Worm (Caenorhabditis elegans) whole organism, L3 larva: ENCODE measurements around the gene F32D8.11.

ENCODE experiments used
- daf-12 ChIP-seq: fragments of 150-350 bp; optimal IDR thresholded peaks from 2 replicates; lab custom pipeline; 2014; ENCODE audit warnings: missing biosample characterization, missing genetic modification reagents, missing genetic modification characterization
- elt-2 ChIP-seq: sonication (generic microtip); optimal IDR thresholded peaks from 2 replicates; lab custom pipeline; 2016; ENCODE audit warnings: missing genetic modification reagents, mild to moderate bottlenecking, missing genetic modification characterization, missing compliant biosample characterization
- fos-1 ChIP-seq: fragments of 150-350 bp; optimal IDR thresholded peaks from 2 replicates; lab custom pipeline; 2014; ENCODE audit warnings: missing biosample characterization, missing genetic modification characterization
- mml-1 ChIP-seq: fragments of 150-350 bp; sonication (generic microtip); optimal IDR thresholded peaks from 3 replicates; lab custom pipeline; 2014; ENCODE audit warnings: missing biosample characterization, missing genetic modification characterization
- nfya-1 ChIP-seq: sonication (generic microtip); optimal IDR thresholded peaks from 2 replicates; lab custom pipeline; 2017; ENCODE audit warnings: missing genetic modification characterization, mild to moderate bottlenecking, missing compliant biosample characterization, antibody characterized with exemption, moderate library complexity; ENCODE audit not compliant: insufficient read depth
- nhr-25 ChIP-seq: sonication (generic microtip); optimal IDR thresholded peaks from 2 replicates; lab custom pipeline; 2017; ENCODE audit warnings: missing biosample characterization, missing genetic modification characterization
- nhr-76 ChIP-seq: fragments of 150-350 bp; sonication (generic microtip); optimal IDR thresholded peaks from 5 replicates; lab custom pipeline; 2014; ENCODE audit warnings: missing biosample characterization, missing genetic modification characterization
- nhr-77 ChIP-seq: fragments of 150-350 bp; optimal IDR thresholded peaks from 2 replicates; lab custom pipeline; 2014; ENCODE audit warnings: missing biosample characterization, missing genetic modification characterization

DNA sequence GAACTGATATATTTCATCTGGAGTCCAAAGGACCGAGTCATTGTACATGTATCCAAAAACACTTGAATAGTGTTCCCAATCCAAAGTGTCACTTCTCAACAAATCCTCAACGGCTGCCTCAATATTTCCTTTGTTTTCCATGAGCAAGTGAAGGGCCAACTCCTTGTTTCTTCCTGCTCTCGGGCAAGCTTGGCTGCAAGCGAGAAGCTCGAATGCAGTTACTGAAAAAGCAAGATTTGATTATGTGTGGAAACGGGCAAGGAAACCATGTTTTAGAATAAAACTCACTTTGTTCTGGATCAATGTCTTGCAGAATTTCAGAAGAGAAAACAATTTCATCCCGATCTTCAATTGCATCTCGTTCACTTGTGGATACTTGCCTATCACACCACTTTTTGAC lies 34.7 kb downstream of the F32D8.11 start:
- TF ChIP-seq mml-1 (tag; lab: Kevin White, UChicago) (no peak), elt-2 (tag; lab: Kevin White, UChicago) (no peak), fos-1 (tag; lab: Kevin White, UChicago) (no peak), daf-12 (no peak), nfya-1 (tag; lab: Kevin White, UChicago) (no peak), nhr-76 (tag; lab: Kevin White, UChicago) (no peak), nhr-77 (tag; lab: Kevin White, UChicago) (no peak), nhr-25 (no peak)
